Worm (Caenorhabditis elegans): ENCODE results near the gene zim-1.
A peak's percentile ranks its signal among the peaks of the same experiment; 100 is the strongest.

Gene zim-1

ce11 chrIV:10546589-10547136 lies at the start of gene zim-1:
zim-1 (plus strand) TSS chrIV:10547086.
- TF ChIP-seq T22C8.4 (GFP tag; IDR thresholded peaks at IDR 0.05) = no peak
- no peak for TF ChIP-seq cog-1 (tag; optimal IDR thresholded peaks at IDR 0.05)
- no peak for TF ChIP-seq ref-1 (GFP tag; conservative IDR thresholded peaks at IDR 0.05)
- TF ChIP-seq flt-1 (GFP tag; IDR thresholded peaks at IDR 0.05) = no peak
- no peak for TF ChIP-seq ztf-23 (GFP tag; IDR thresholded peaks at IDR 0.05)
- no peak for TF ChIP-seq med-1 (GFP tag; optimal IDR thresholded peaks at IDR 0.05; ENCODE audit: insufficient read depth)
- TF ChIP-seq klf-2 (GFP tag; conservative IDR thresholded peaks at IDR 0.05) = no peak
- no peak for TF ChIP-seq ztf-29 (GFP tag; IDR thresholded peaks at IDR 0.05)
- TF ChIP-seq tab-1 (GFP tag; IDR thresholded peaks at IDR 0.05) = no peak

- TF ChIP-seq klf-2 (GFP tag; conservative IDR thresholded peaks at IDR 0.05) = no peak
- TF ChIP-seq med-1 (GFP tag; optimal IDR thresholded peaks at IDR 0.05; ENCODE audit: insufficient read depth) = no peak
- no peak for TF ChIP-seq flt-1 (GFP tag; IDR thresholded peaks at IDR 0.05)
- no peak for TF ChIP-seq ref-1 (GFP tag; conservative IDR thresholded peaks at IDR 0.05)
- no peak for TF ChIP-seq cog-1 (tag; optimal IDR thresholded peaks at IDR 0.05)
- TF ChIP-seq ztf-29 (GFP tag; IDR thresholded peaks at IDR 0.05) = no peak
- no peak for TF ChIP-seq tab-1 (GFP tag; IDR thresholded peaks at IDR 0.05)
- no peak for TF ChIP-seq T22C8.4 (GFP tag; IDR thresholded peaks at IDR 0.05)
- no peak for TF ChIP-seq ztf-23 (GFP tag; IDR thresholded peaks at IDR 0.05)
Measured at ce11 chrIV:10498401-10498800, 48.5 kb upstream of the zim-1 start.

- TF ChIP-seq klf-2 (GFP tag; conservative IDR thresholded peaks at IDR 0.05) (no peak), ztf-23 (GFP tag; IDR thresholded peaks at IDR 0.05) (0 out of 2 replicates have a peak, but pooled peaks have one; percentile 43)
Measured at ce11 chrIV:10499948-10500356, 46.9 kb upstream of the zim-1 start.

ce11 chrIV:10500481-10500880 lies 46.4 kb upstream of the zim-1 start:
- no peak for TF ChIP-seq cog-1 (tag; optimal IDR thresholded peaks at IDR 0.05)
- TF ChIP-seq tab-1 (GFP tag; IDR thresholded peaks at IDR 0.05) = no peak
- TF ChIP-seq T22C8.4 (GFP tag; IDR thresholded peaks at IDR 0.05) = no peak
- no peak for TF ChIP-seq flt-1 (GFP tag; IDR thresholded peaks at IDR 0.05)
- no peak for TF ChIP-seq med-1 (GFP tag; optimal IDR thresholded peaks at IDR 0.05; ENCODE audit: insufficient read depth)
- no peak for TF ChIP-seq ztf-23 (GFP tag; IDR thresholded peaks at IDR 0.05)
- TF ChIP-seq klf-2 (GFP tag; conservative IDR thresholded peaks at IDR 0.05) = no peak
- no peak for TF ChIP-seq ref-1 (GFP tag; conservative IDR thresholded peaks at IDR 0.05)
- no peak for TF ChIP-seq ztf-29 (GFP tag; IDR thresholded peaks at IDR 0.05)

ce11 chrIV:10501550-10502240 lies 45.2 kb upstream of the zim-1 start, which contains the start of gene tax-6:
tax-6 (minus strand) TSS chrIV:10501600.
- no peak for TF ChIP-seq klf-2 (GFP tag; conservative IDR thresholded peaks at IDR 0.05)
- TF ChIP-seq med-1 (GFP tag; optimal IDR thresholded peaks at IDR 0.05; ENCODE audit: insufficient read depth) = no peak
- TF ChIP-seq ztf-23 (GFP tag; IDR thresholded peaks at IDR 0.05) = no peak
- no peak for TF ChIP-seq cog-1 (tag; optimal IDR thresholded peaks at IDR 0.05)
- TF ChIP-seq T22C8.4 (GFP tag; IDR thresholded peaks at IDR 0.05) = no peak

- no peak for TF ChIP-seq ztf-29 (GFP tag; IDR thresholded peaks at IDR 0.05)
- TF ChIP-seq ztf-23 (GFP tag; IDR thresholded peaks at IDR 0.05) = no peak
- TF ChIP-seq med-1 (GFP tag; optimal IDR thresholded peaks at IDR 0.05; ENCODE audit: insufficient read depth) = no peak
- TF ChIP-seq ref-1 (GFP tag; conservative IDR thresholded peaks at IDR 0.05) = no peak
- TF ChIP-seq tab-1 (GFP tag; IDR thresholded peaks at IDR 0.05) = no peak
- TF ChIP-seq klf-2 (GFP tag; conservative IDR thresholded peaks at IDR 0.05) = no peak
- TF ChIP-seq cog-1 (tag; optimal IDR thresholded peaks at IDR 0.05) = no peak
- no peak for TF ChIP-seq T22C8.4 (GFP tag; IDR thresholded peaks at IDR 0.05)
Measured at ce11 chrIV:10502345-10502744, 44.5 kb upstream of the zim-1 start.

- peak; percentile 38 for TF ChIP-seq cog-1 (tag; optimal IDR thresholded peaks at IDR 0.05)
- TF ChIP-seq ztf-23 (GFP tag; IDR thresholded peaks at IDR 0.05) = no peak
- no peak for TF ChIP-seq ztf-29 (GFP tag; IDR thresholded peaks at IDR 0.05)
- TF ChIP-seq klf-2 (GFP tag; conservative IDR thresholded peaks at IDR 0.05) = no peak
- peak; percentile 75 for TF ChIP-seq T22C8.4 (GFP tag; IDR thresholded peaks at IDR 0.05)
Measured at ce11 chrIV:10503750-10504232, 43.1 kb upstream of the zim-1 start.

ce11 chrIV:10505016-10505415 lies 41.9 kb upstream of the zim-1 start:
- no peak for TF ChIP-seq ztf-29 (GFP tag; IDR thresholded peaks at IDR 0.05)
- TF ChIP-seq flt-1 (GFP tag; IDR thresholded peaks at IDR 0.05) = 0 out of 2 replicates have a peak, but pooled peaks have one; percentile 11

ce11 chrIV:10506016-10506415 lies 40.9 kb upstream of the zim-1 start:
- TF ChIP-seq ref-1 (GFP tag; conservative IDR thresholded peaks at IDR 0.05) = no peak
- no peak for TF ChIP-seq ztf-23 (GFP tag; IDR thresholded peaks at IDR 0.05)
- TF ChIP-seq med-1 (GFP tag; optimal IDR thresholded peaks at IDR 0.05; ENCODE audit: insufficient read depth) = no peak
- no peak for TF ChIP-seq T22C8.4 (GFP tag; IDR thresholded peaks at IDR 0.05)
- TF ChIP-seq klf-2 (GFP tag; conservative IDR thresholded peaks at IDR 0.05) = no peak
- TF ChIP-seq ztf-29 (GFP tag; IDR thresholded peaks at IDR 0.05) = no peak
- TF ChIP-seq tab-1 (GFP tag; IDR thresholded peaks at IDR 0.05) = no peak
- no peak for TF ChIP-seq cog-1 (tag; optimal IDR thresholded peaks at IDR 0.05)
- no peak for TF ChIP-seq flt-1 (GFP tag; IDR thresholded peaks at IDR 0.05)

ce11 chrIV:10507586-10507985 lies 39.3 kb upstream of the zim-1 start:
- TF ChIP-seq tab-1 (GFP tag; IDR thresholded peaks at IDR 0.05) = no peak
- no peak for TF ChIP-seq med-1 (GFP tag; optimal IDR thresholded peaks at IDR 0.05; ENCODE audit: insufficient read depth)
- TF ChIP-seq cog-1 (tag; optimal IDR thresholded peaks at IDR 0.05) = no peak
- no peak for TF ChIP-seq klf-2 (GFP tag; conservative IDR thresholded peaks at IDR 0.05)
- no peak for TF ChIP-seq ztf-29 (GFP tag; IDR thresholded peaks at IDR 0.05)
- TF ChIP-seq T22C8.4 (GFP tag; IDR thresholded peaks at IDR 0.05) = no peak
- no peak for TF ChIP-seq ref-1 (GFP tag; conservative IDR thresholded peaks at IDR 0.05)
- TF ChIP-seq flt-1 (GFP tag; IDR thresholded peaks at IDR 0.05) = no peak
- no peak for TF ChIP-seq ztf-23 (GFP tag; IDR thresholded peaks at IDR 0.05)

Measured in whole organism, midembryonic.